Worm (Caenorhabditis elegans): Measurements from ENCODE around the gene spot-1.

DNA sequence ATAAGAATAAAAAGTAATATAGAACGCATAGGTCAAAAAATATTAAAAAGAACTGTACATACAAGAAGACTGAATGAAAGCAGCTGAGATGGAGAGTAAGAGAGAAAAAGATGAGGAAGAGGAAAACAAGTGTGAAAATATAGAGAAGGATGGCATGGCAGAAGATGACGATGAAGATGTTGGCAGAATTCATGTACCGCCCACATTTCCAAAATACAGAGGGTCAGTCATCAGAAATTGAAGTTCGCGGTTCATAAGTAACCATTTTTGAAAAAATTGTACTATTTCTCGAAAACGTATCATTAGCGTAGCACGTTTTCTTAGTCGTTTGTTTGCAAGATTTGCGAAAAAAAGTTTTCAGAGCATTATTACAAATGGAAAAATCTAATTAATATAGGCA, 29.3 kb downstream of the spot-1 start, which contains the start of gene zmp-6:
- TF ChIP-seq ZK546.5 (tag; optimal IDR thresholded peaks at IDR 0.05): no peak
- no peak for TF ChIP-seq nhr-6 (tag; optimal IDR thresholded peaks at IDR 0.05)
- no peak for TF ChIP-seq dmd-4 (tag; optimal IDR thresholded peaks at IDR 0.05)
- TF ChIP-seq fos-1 (tag; optimal IDR thresholded peaks at IDR 0.05): no peak
- TF ChIP-seq nhr-11 (tag; optimal IDR thresholded peaks at IDR 0.05): no peak
- TF ChIP-seq ama-1 (optimal IDR thresholded peaks at IDR 0.05): no peak
- TF ChIP-seq elt-1 (tag; optimal IDR thresholded peaks at IDR 0.05): no peak
- no peak for TF ChIP-seq nhr-25 (tag; optimal IDR thresholded peaks at IDR 0.05)
- TF ChIP-seq mab-5 (tag; optimal IDR thresholded peaks at IDR 0.05): no peak
